Worm (Caenorhabditis elegans): Measurements from ENCODE around the gene srh-71.
"Not testable (repeated sequence)": the region's sequence is repeated elsewhere in the genome, so short reads cannot be mapped to it uniquely, and the experiment has no call there.

srh-71 gene

ce11 chrII:3126341-3126740 is 3.0 kb downstream of the srh-71 start, which contains the start of gene ins-19:
Gene ins-19, minus strand, starts transcription at chrII:3126441.
- TF ChIP-seq ztf-4 (tag; optimal IDR thresholded peaks at IDR 0.05) (no peak), eor-1 (tag; optimal IDR thresholded peaks at IDR 0.05) (no peak), lsy-12 (tag; optimal IDR thresholded peaks at IDR 0.05) (no peak), nfya-1 (tag; optimal IDR thresholded peaks at IDR 0.05; ENCODE audit: insufficient read depth) (no peak), nhr-67 (tag; optimal IDR thresholded peaks at IDR 0.05) (no peak), ama-1 (optimal IDR thresholded peaks at IDR 0.05) (no peak), hmg-11 (tag; optimal IDR thresholded peaks at IDR 0.05) (no peak), nhr-25 (tag; optimal IDR thresholded peaks at IDR 0.05) (no peak), nhr-43 (tag; optimal IDR thresholded peaks at IDR 0.05; ENCODE audit: poor library complexity, severe bottlenecking) (no peak), unc-62 (GFP tag; optimal IDR thresholded peaks at IDR 0.05) (no peak), ceh-16 (tag; optimal IDR thresholded peaks at IDR 0.05) (no peak)

- not testable (repeated sequence) for TF ChIP-seq ceh-16 (tag; optimal IDR thresholded peaks at IDR 0.05); eor-1 (tag; optimal IDR thresholded peaks at IDR 0.05); sea-2 (GFP tag; optimal IDR thresholded peaks at IDR 0.05)
Observed at ce11 chrII:3126741-3127140, 3.4 kb downstream of the srh-71 start, which contains the start of gene ins-31. Gene ins-31, plus strand, starts transcription at chrII:3127041.

- no peak for TF ChIP-seq lsy-12 (tag; optimal IDR thresholded peaks at IDR 0.05)
- no peak for TF ChIP-seq fkh-2 (tag; optimal IDR thresholded peaks at IDR 0.05)
- TF ChIP-seq ceh-9 (tag; optimal IDR thresholded peaks at IDR 0.05), result no peak
- peak; percentile 53 for TF ChIP-seq pha-4 (tag; optimal IDR thresholded peaks at IDR 0.05)
- TF ChIP-seq nhr-23 (tag; optimal IDR thresholded peaks at IDR 0.05), result peak; percentile 22
- TF ChIP-seq nhr-12 (tag; optimal IDR thresholded peaks at IDR 0.05), result no peak
- no peak for TF ChIP-seq nhr-237 (tag; optimal IDR thresholded peaks at IDR 0.05)
- TF ChIP-seq nhr-25 (tag; optimal IDR thresholded peaks at IDR 0.05), result peak; percentile 28
- no peak for TF ChIP-seq mml-1 (tag; optimal IDR thresholded peaks at IDR 0.05)
- TF ChIP-seq lin-15B (tag; optimal IDR thresholded peaks at IDR 0.05), result no peak
- no peak for TF ChIP-seq nhr-43 (tag; optimal IDR thresholded peaks at IDR 0.05; ENCODE audit: poor library complexity, severe bottlenecking)
Observed at ce11 chrII:3129007-3129406, 5.7 kb downstream of the srh-71 start, which contains the start of gene chil-24. Gene chil-24, plus strand, starts transcription at chrII:3129162.

- TF ChIP-seq mml-1 (tag; optimal IDR thresholded peaks at IDR 0.05) (no peak), eor-1 (tag; optimal IDR thresholded peaks at IDR 0.05) (no peak), tbx-2 (tag; optimal IDR thresholded peaks at IDR 0.05) (no peak), egl-5 (tag; optimal IDR thresholded peaks at IDR 0.05) (no peak)
Observed at ce11 chrII:3135293-3135692, 12.0 kb downstream of the srh-71 start.

ce11 chrII:3137804-3138203 is 14.5 kb downstream of the srh-71 start, which contains the start of gene sri-54:
Gene sri-54, minus strand, starts transcription at chrII:3137904.
- TF ChIP-seq pqm-1 (tag; optimal IDR thresholded peaks at IDR 0.05) (no peak), unc-39 (tag; optimal IDR thresholded peaks at IDR 0.05) (no peak), ceh-28 (tag; optimal IDR thresholded peaks at IDR 0.05) (no peak), lsy-12 (tag; optimal IDR thresholded peaks at IDR 0.05) (no peak), pha-4 (tag; optimal IDR thresholded peaks at IDR 0.05) (no peak), eor-1 (tag; optimal IDR thresholded peaks at IDR 0.05) (no peak), R02D3.7 (tag; optimal IDR thresholded peaks at IDR 0.05) (no peak), lin-15B (tag; optimal IDR thresholded peaks at IDR 0.05) (no peak)

ce11 chrII:3142855-3143254 is 19.5 kb downstream of the srh-71 start, which contains the start of gene sri-42:
Gene sri-42, minus strand, starts transcription at chrII:3142955.
- TF ChIP-seq zag-1, nhr-67, tbx-2 (tag; optimal IDR thresholded peaks at IDR 0.05): not testable (repeated sequence)

- TF ChIP-seq aly-2 (tag; optimal IDR thresholded peaks at IDR 0.05); unc-39 (tag; optimal IDR thresholded peaks at IDR 0.05); ama-1 (optimal IDR thresholded peaks at IDR 0.05): not testable (repeated sequence)
Observed at ce11 chrII:3144552-3144951, 21.2 kb downstream of the srh-71 start, which contains the start of gene sri-43. Gene sri-43, minus strand, starts transcription at chrII:3144652.
